Fruit fly (Drosophila melanogaster) ovary, adult (tissue): Measurements from ENCODE around the gene Glut4EF.
A peak's percentile ranks its signal among the peaks of the same experiment; 100 is the strongest.

ENCODE experiments used
- CG17801 ChIP-seq: fragments of 200-800 bp; optimal IDR thresholded peaks from 2 replicates; lab custom pipeline; 2019; ENCODE audit warnings: missing biosample characterization, mild to moderate bottlenecking, missing genetic modification characterization, moderate library complexity; ENCODE audit not compliant: partially characterized antibody

Glut4EF gene

dm6 chr3R:9888668-9889302 lies 14.3 kb downstream of the Glut4EF start:
- no peak for TF ChIP-seq CG17801 (GFP tag; lab: Kevin White, UChicago)

dm6 chr3R:9889776-9890175 lies 15.3 kb downstream of the Glut4EF start:
- no peak for TF ChIP-seq CG17801 (GFP tag; lab: Kevin White, UChicago)

- TF ChIP-seq CG17801 (GFP tag; lab: Kevin White, UChicago), result no peak
These were observed 16.4 kb downstream of the Glut4EF start for dm6 chr3R:9890759-9891393.

- TF ChIP-seq CG17801 (GFP tag; lab: Kevin White, UChicago), result no peak
These were observed 17.0 kb downstream of the Glut4EF start for dm6 chr3R:9891527-9891926.

- TF ChIP-seq CG17801 (GFP tag; lab: Kevin White, UChicago), result no peak
These were observed 17.6 kb downstream of the Glut4EF start for dm6 chr3R:9891948-9892608.

- TF ChIP-seq CG17801 (GFP tag; lab: Kevin White, UChicago), result peak; percentile 41
These were observed 18.2 kb downstream of the Glut4EF start for dm6 chr3R:9892664-9893063.

- TF ChIP-seq CG17801 (GFP tag; lab: Kevin White, UChicago), result no peak
These were observed 23.1 kb downstream of the Glut4EF start for dm6 chr3R:9897564-9897963.

- no peak for TF ChIP-seq CG17801 (GFP tag; lab: Kevin White, UChicago)
These were observed 28.4 kb downstream of the Glut4EF start for dm6 chr3R:9902834-9903233.

dm6 chr3R:9903370-9903769 lies 28.9 kb downstream of the Glut4EF start:
- TF ChIP-seq CG17801 (GFP tag; lab: Kevin White, UChicago), result no peak

- TF ChIP-seq CG17801 (GFP tag; lab: Kevin White, UChicago), result no peak
These were observed 30.2 kb downstream of the Glut4EF start for dm6 chr3R:9904730-9905129.

dm6 chr3R:9906020-9906464 lies 31.6 kb downstream of the Glut4EF start:
- TF ChIP-seq CG17801 (GFP tag; lab: Kevin White, UChicago), result no peak

- TF ChIP-seq CG17801 (GFP tag; lab: Kevin White, UChicago), result no peak
These were observed 35.6 kb downstream of the Glut4EF start for dm6 chr3R:9910129-9910528.

- TF ChIP-seq CG17801 (GFP tag; lab: Kevin White, UChicago), result no peak
These were observed 36.4 kb downstream of the Glut4EF start for dm6 chr3R:9910866-9911265.

- no peak for TF ChIP-seq CG17801 (GFP tag; lab: Kevin White, UChicago)
These were observed 37.3 kb downstream of the Glut4EF start for dm6 chr3R:9911788-9912187.

- no peak for TF ChIP-seq CG17801 (GFP tag; lab: Kevin White, UChicago)
These were observed 39.0 kb downstream of the Glut4EF start for dm6 chr3R:9913442-9913841.

- TF ChIP-seq CG17801 (GFP tag; lab: Kevin White, UChicago), result no peak
These were observed 39.8 kb downstream of the Glut4EF start for dm6 chr3R:9914287-9914686.
